Worm (Caenorhabditis elegans) whole organism, L1 larva: ENCODE measurements around the gene Y25C1A.6.

ENCODE experiments used
- lin-13 ChIP-seq: fragments of 150-350 bp; optimal IDR thresholded peaks from 2 replicates; lab custom pipeline; 2014; ENCODE audit warnings: missing biosample characterization, missing genetic modification reagents, missing genetic modification characterization
- nhr-237 ChIP-seq: fragments of 150-350 bp; optimal IDR thresholded peaks from 2 replicates; lab custom pipeline; 2014; ENCODE audit warnings: missing biosample characterization, missing genetic modification characterization
- ztf-4 ChIP-seq: fragments of 150-350 bp; optimal IDR thresholded peaks from 2 replicates; lab custom pipeline; 2014; ENCODE audit warnings: missing biosample characterization, missing genetic modification characterization

DNA sequence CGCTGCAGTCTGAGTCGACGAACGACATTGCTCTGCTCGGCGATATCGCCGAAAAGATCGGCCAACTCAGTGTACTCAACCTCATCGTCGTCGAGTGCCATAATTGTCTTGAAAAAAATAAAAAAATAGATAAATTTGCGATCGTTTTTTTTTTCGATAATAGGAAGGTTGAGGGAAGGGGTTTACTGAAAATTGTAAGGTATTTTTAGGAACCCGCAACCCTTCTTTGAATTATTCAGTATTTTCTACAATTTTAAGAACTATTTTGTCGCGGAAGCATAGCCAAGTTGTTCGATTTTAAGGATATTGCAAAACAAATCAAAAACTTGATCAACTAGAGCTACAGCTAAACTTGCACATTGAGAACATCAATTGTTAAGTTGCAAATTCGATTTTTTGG, 48.7 kb upstream of the Y25C1A.6 start, which contains the start of gene C41H7.9:
- TF ChIP-seq lin-13 (GFP tag; lab: Kevin White, UChicago) (no peak), ztf-4 (no peak), nhr-237 (no peak)
